Worm (Caenorhabditis elegans) whole organism, young adult: ENCODE measurements around the gene pfd-1.
A peak's percentile ranks its signal among the peaks of the same experiment; 100 is the strongest.

Experiments
- B0261.1 ChIP-seq: sonication (generic microtip); optimal IDR thresholded peaks from 2 replicates; lab custom pipeline; 2016; ENCODE audit warnings: mild to moderate bottlenecking, missing genetic modification characterization, moderate library complexity, missing compliant biosample characterization
- B0336.3 ChIP-seq: fragments of 200-800 bp; sonication (Bioruptor generic); IDR thresholded peaks from 2 replicates; pipeline ENCODE4 v1.3.6; 2022; ENCODE audit warnings: missing genetic modification characterization, missing compliant biosample characterization
- F33H1.4 ChIP-seq: fragments of 200-800 bp; sonication (Bioruptor generic); IDR thresholded peaks from 2 replicates; pipeline ENCODE4 v1.3.6; 2022; ENCODE audit warnings: missing genetic modification reagents, missing genetic modification characterization, missing compliant biosample characterization
- F49E8.2 ChIP-seq: sonication (generic microtip); optimal IDR thresholded peaks from 3 replicates; lab custom pipeline; 2017; ENCODE audit warnings: missing genetic modification characterization, mild to moderate bottlenecking, missing compliant biosample characterization, antibody characterized with exemption, moderate library complexity; ENCODE audit not compliant: insufficient read depth
- F57C9.4 ChIP-seq: sonication (generic microtip); optimal IDR thresholded peaks from 2 replicates; lab custom pipeline; 2017; ENCODE audit warnings: mild to moderate bottlenecking, missing genetic modification characterization, missing compliant biosample characterization
- Y67H2A.10 ChIP-seq: fragments of 200-800 bp; sonication (Bioruptor generic); conservative IDR thresholded peaks from 2 replicates; pipeline ENCODE4 v1.3.6; 2022; ENCODE audit warnings: missing genetic modification reagents, missing genetic modification characterization, missing compliant biosample characterization
- Y79H2A.3 ChIP-seq: fragments of 200-800 bp; sonication (Bioruptor generic); conservative IDR thresholded peaks from 2 replicates; pipeline ENCODE4 v1.3.6; 2022; ENCODE audit warnings: missing genetic modification reagents, missing genetic modification characterization, missing compliant biosample characterization
- Y95B8A.8 ChIP-seq: fragments of 200-800 bp; sonication (Bioruptor generic); IDR thresholded peaks from 2 replicates; pipeline ENCODE4 v1.3.6; 2022; ENCODE audit warnings: missing genetic modification reagents, missing genetic modification characterization, missing compliant biosample characterization
- ZK185.1 ChIP-seq: sonication (generic microtip); optimal IDR thresholded peaks from 2 replicates; lab custom pipeline; 2016; ENCODE audit warnings: mild to moderate bottlenecking, missing genetic modification characterization, missing compliant biosample characterization; ENCODE audit not compliant: poor library complexity, severe bottlenecking
- ama-1 ChIP-seq, 3 experiments: fragments of 150-350 bp in 1 of 3; sonication (generic microtip) in 2 of 3; optimal IDR thresholded peaks; 2 replicates each; lab custom pipeline; 2014 to 2018; ENCODE audit warnings: missing biosample characterization in 2 of 3, missing genetic modification characterization in 2 of 3, missing genetic modification reagents in 2 of 3
- athp-1 ChIP-seq: sonication (generic microtip); optimal IDR thresholded peaks from 2 replicates; lab custom pipeline; 2017; ENCODE audit warnings: mild to moderate bottlenecking, missing genetic modification characterization, missing compliant biosample characterization
- attf-5 ChIP-seq: fragments of 200-800 bp; sonication (Bioruptor generic); optimal IDR thresholded peaks from 2 replicates; lab custom pipeline; 2018; ENCODE audit warnings: mild to moderate bottlenecking, missing genetic modification characterization, missing compliant biosample characterization
- cebp-1 ChIP-seq, 2 experiments: fragments of 200-800 bp in 1 of 2; sonication (Bioruptor generic) in 1 of 2; sonication (generic microtip) in 1 of 2; IDR thresholded peaks in 1 of 2; optimal IDR thresholded peaks in 1 of 2; 2 replicates each; pipeline versions ENCODE4 v1.3.6 to Lab custom; 2017 to 2022; ENCODE audit warnings: missing compliant biosample characterization in 2 of 2, missing genetic modification characterization in 2 of 2, mild to moderate bottlenecking in 1 of 2, missing genetic modification reagents in 1 of 2, moderate library complexity in 1 of 2
- ceh-100 ChIP-seq: fragments of 200-800 bp; sonication (Bioruptor generic); IDR thresholded peaks from 2 replicates; pipeline ENCODE4 v1.3.6; 2022; ENCODE audit warnings: missing genetic modification reagents, missing genetic modification characterization, missing compliant biosample characterization
- die-1 ChIP-seq: sonication (generic microtip); optimal IDR thresholded peaks from 2 replicates; lab custom pipeline; 2016; ENCODE audit warnings: missing genotype, mild to moderate bottlenecking, missing genetic modification characterization, missing compliant biosample characterization
- dpl-1 ChIP-seq: fragments of 150-350 bp; optimal IDR thresholded peaks from 2 replicates; lab custom pipeline; 2014; ENCODE audit warnings: missing biosample characterization, missing genetic modification reagents, missing genetic modification characterization
- egrh-3 ChIP-seq: fragments of 200-800 bp; sonication (Bioruptor generic); IDR thresholded peaks from 2 replicates; pipeline ENCODE4 v1.3.6; 2022; ENCODE audit warnings: missing genetic modification reagents, missing genetic modification characterization, missing compliant biosample characterization
- ekl-4 ChIP-seq: fragments of 200-800 bp; sonication (Bioruptor generic); IDR thresholded peaks from 2 replicates; pipeline ENCODE4 v1.3.6; 2022; ENCODE audit warnings: missing genetic modification reagents, missing genetic modification characterization, missing compliant biosample characterization
- him-1 ChIP-seq: sonication (generic microtip); optimal IDR thresholded peaks from 2 replicates; lab custom pipeline; 2016; ENCODE audit warnings: missing genotype, missing genetic modification reagents, missing genetic modification characterization, missing compliant biosample characterization
- hlh-12 ChIP-seq: sonication (generic microtip); optimal IDR thresholded peaks from 2 replicates; lab custom pipeline; 2016; ENCODE audit warnings: missing genetic modification characterization, missing compliant biosample characterization
- hmg-20 ChIP-seq: fragments of 200-800 bp; sonication (Bioruptor generic); IDR thresholded peaks from 2 replicates; pipeline ENCODE4 v1.3.6; 2022; ENCODE audit warnings: missing genetic modification reagents, missing genetic modification characterization, missing compliant biosample characterization
- lag-1 ChIP-seq: fragments of 200-800 bp; sonication (Bioruptor generic); IDR thresholded peaks from 2 replicates; pipeline ENCODE4 v1.3.6; 2022; ENCODE audit warnings: missing genetic modification reagents, missing genetic modification characterization, missing compliant biosample characterization
- let-526 ChIP-seq: fragments of 200-800 bp; sonication (Bioruptor generic); IDR thresholded peaks from 2 replicates; pipeline ENCODE4 v1.3.6; 2022; ENCODE audit warnings: missing genetic modification reagents, missing genetic modification characterization, missing compliant biosample characterization
- let-607 ChIP-seq, 2 experiments: fragments of 200-800 bp in 1 of 2; sonication (Bioruptor generic) in 1 of 2; sonication (generic microtip) in 1 of 2; optimal IDR thresholded peaks; 2 replicates each; lab custom pipeline; 2016 to 2018; ENCODE audit warnings: mild to moderate bottlenecking in 2 of 2, missing compliant biosample characterization in 2 of 2, missing genetic modification characterization in 2 of 2, moderate library complexity in 2 of 2, missing genotype in 1 of 2
- lin-40 ChIP-seq: sonication (generic microtip); optimal IDR thresholded peaks from 2 replicates; lab custom pipeline; 2016; ENCODE audit warnings: missing genetic modification characterization, mild to moderate bottlenecking, missing compliant biosample characterization, missing genotype, missing genetic modification reagents
- lsl-1 ChIP-seq: fragments of 200-800 bp; sonication (Bioruptor generic); optimal IDR thresholded peaks from 2 replicates; lab custom pipeline; 2018; ENCODE audit warnings: mild to moderate bottlenecking, missing genetic modification characterization, moderate library complexity, missing compliant biosample characterization
- madf-10 ChIP-seq: sonication (generic microtip); optimal IDR thresholded peaks from 2 replicates; lab custom pipeline; 2016; ENCODE audit warnings: mild to moderate bottlenecking, missing genetic modification characterization, missing compliant biosample characterization
- madf-3 ChIP-seq: fragments of 200-800 bp; sonication (Bioruptor generic); IDR thresholded peaks from 2 replicates; pipeline ENCODE4 v1.3.6; 2022; ENCODE audit warnings: missing genetic modification reagents, missing genetic modification characterization, missing compliant biosample characterization
- madf-6 ChIP-seq: fragments of 200-800 bp; sonication (Bioruptor generic); IDR thresholded peaks from 2 replicates; pipeline ENCODE4 v1.3.6; 2022; ENCODE audit warnings: missing genetic modification reagents, missing genetic modification characterization, missing compliant biosample characterization
- madf-8 ChIP-seq: fragments of 200-800 bp; sonication (Bioruptor generic); conservative IDR thresholded peaks from 2 replicates; pipeline ENCODE4 v1.3.6; 2022; ENCODE audit warnings: missing genetic modification reagents, missing genetic modification characterization, missing compliant biosample characterization
- mcd-1 ChIP-seq: fragments of 200-800 bp; sonication (Bioruptor generic); IDR thresholded peaks from 2 replicates; pipeline ENCODE4 v1.3.6; 2022; ENCODE audit warnings: missing genetic modification reagents, missing genetic modification characterization, missing compliant biosample characterization
- nfya-2 ChIP-seq: fragments of 200-800 bp; sonication (Bioruptor generic); IDR thresholded peaks from 2 replicates; pipeline ENCODE4 v1.3.6; 2022; ENCODE audit warnings: missing genetic modification reagents, missing genetic modification characterization, missing compliant biosample characterization
- nfyb-1 ChIP-seq: fragments of 200-800 bp; sonication (Bioruptor generic); IDR thresholded peaks from 2 replicates; pipeline ENCODE4 v1.3.6; 2022; ENCODE audit warnings: missing genetic modification reagents, missing genetic modification characterization, missing compliant biosample characterization
- nhr-120 ChIP-seq: fragments of 200-800 bp; sonication (Bioruptor generic); IDR thresholded peaks from 2 replicates; pipeline ENCODE4 v1.3.6; 2022; ENCODE audit warnings: missing genetic modification characterization, missing compliant biosample characterization
- pbrm-1 ChIP-seq: fragments of 200-800 bp; sonication (Bioruptor generic); IDR thresholded peaks from 2 replicates; pipeline ENCODE4 v1.3.6; 2022; ENCODE audit warnings: missing genetic modification reagents, missing genetic modification characterization, missing compliant biosample characterization
- rpc-1 ChIP-seq, 2 experiments: fragments of 150-350 bp in 1 of 2; sonication (generic microtip) in 1 of 2; optimal IDR thresholded peaks; 2 replicates each; lab custom pipeline; 2014 to 2018; ENCODE audit warnings: missing biosample characterization in 1 of 2, missing genetic modification characterization in 1 of 2, missing genetic modification reagents in 1 of 2, missing genotype in 1 of 2
- snpc-1.1 ChIP-seq: sonication (generic microtip); optimal IDR thresholded peaks from 2 replicates; lab custom pipeline; 2017; ENCODE audit warnings: missing genetic modification characterization, mild to moderate bottlenecking, missing compliant biosample characterization, antibody characterized with exemption, moderate library complexity, missing genotype, missing genetic modification reagents; ENCODE audit not compliant: insufficient read depth
- snpc-4 ChIP-seq, 5 experiments: fragments of 150-350 bp in 1 of 5; sonication (generic microtip) in 4 of 5; optimal IDR thresholded peaks; 2 replicates each; lab custom pipeline; 2014 to 2018; ENCODE audit warnings: missing genetic modification characterization in 5 of 5, missing biosample characterization in 3 of 5, antibody characterized with exemption in 2 of 5, mild to moderate bottlenecking in 2 of 5, missing compliant biosample characterization in 2 of 5, missing genotype in 2 of 5, moderate library complexity in 2 of 5, missing genetic modification reagents in 1 of 5
- zfh-2 ChIP-seq: fragments of 200-800 bp; sonication (Bioruptor generic); conservative IDR thresholded peaks from 2 replicates; pipeline ENCODE4 v1.3.6; 2022; ENCODE audit warnings: missing genetic modification reagents, missing genetic modification characterization, missing compliant biosample characterization
- ztf-22 ChIP-seq: fragments of 200-800 bp; sonication (Bioruptor generic); optimal IDR thresholded peaks from 2 replicates; lab custom pipeline; 2018; ENCODE audit warnings: mild to moderate bottlenecking, missing genetic modification characterization, moderate library complexity, missing compliant biosample characterization
- ztf-28 ChIP-seq: fragments of 200-800 bp; sonication (Bioruptor generic); IDR thresholded peaks from 2 replicates; pipeline ENCODE4 v1.3.6; 2022; ENCODE audit warnings: missing genetic modification reagents, missing genetic modification characterization, missing compliant biosample characterization
- ztf-6 ChIP-seq: fragments of 200-800 bp; sonication (Bioruptor generic); IDR thresholded peaks from 2 replicates; pipeline ENCODE4 v1.3.6; 2022; ENCODE audit warnings: missing genetic modification reagents, missing genetic modification characterization, missing compliant biosample characterization

Gene pfd-1

ce11 chrIV:11112641-11113040 is 37.3 kb upstream of the pfd-1 start, which contains the start of gene clc-9:
clc-9 (plus strand) TSS chrIV:11112941.
- no peak for TF ChIP-seq let-607 (tag; optimal IDR thresholded peaks at IDR 0.05; lab: Kevin White, UChicago)
- no peak for TF ChIP-seq him-1 (tag; lab: Kevin White, UChicago)
- no peak for TF ChIP-seq egrh-3
- TF ChIP-seq ztf-22 (GFP tag; lab: Kevin White, UChicago): no peak

ce11 chrIV:11118837-11119491 is 30.9 kb upstream of the pfd-1 start, which contains the start of the genes imp-2 and enpl-1:
imp-2 (minus strand) TSS chrIV:11118887.
enpl-1 (plus strand) TSS chrIV:11119298.
- TF ChIP-seq madf-3 (GFP tag; lab: Robert Waterston, UW) (peak; percentile 72; the same call in 1 of the 2 replicates), rpc-1 (optimal IDR thresholded peaks at IDR 0.05; lab: Kevin White, UChicago) (no peak), rpc-1 (tag; optimal IDR thresholded peaks at IDR 0.05; lab: Kevin White, UChicago) (peak; percentile 5), cebp-1 (GFP tag; IDR thresholded peaks at IDR 0.05; lab: Robert Waterston, UW) (0 out of 2 replicates have a peak, but pooled peaks have one; percentile 12), cebp-1 (tag; optimal IDR thresholded peaks at IDR 0.05; lab: Kevin White, UChicago) (peak; percentile 82), him-1 (tag; lab: Kevin White, UChicago) (no peak), ZK185.1 (tag; lab: Kevin White, UChicago) (peak; percentile 57), snpc-1.1 (tag; lab: Kevin White, UChicago) (no peak), dpl-1 (peak; percentile 48), pbrm-1 (GFP tag; lab: Robert Waterston, UW) (peak; percentile 84), Y67H2A.10 (GFP tag; lab: Robert Waterston, UW) (0 out of 2 replicates have a peak, but pooled peaks have one; percentile 48), nhr-120 (GFP tag; lab: Robert Waterston, UW) (no peak), die-1 (tag; lab: Kevin White, UChicago) (peak; percentile 12), hmg-20 (GFP tag; lab: Robert Waterston, UW) (no peak), lsl-1 (GFP tag; lab: Kevin White, UChicago) (peak; percentile 67), snpc-4 (GFP tag; optimal IDR thresholded peaks at IDR 0.05; lab: Kevin White, UChicago) (no peak), snpc-4 (tag; optimal IDR thresholded peaks at IDR 0.05; lab: Kevin White, UChicago) (peak in 3 of 4 experiments; percentile 68 to 78 (median 71)), lag-1 (no peak), madf-6 (GFP tag; lab: Robert Waterston, UW) (peak; percentile 60; the same call in 1 of the 2 replicates), ama-1 (optimal IDR thresholded peaks at IDR 0.05; lab: Kevin White, UChicago) (no peak), ama-1 (GFP tag; optimal IDR thresholded peaks at IDR 0.05; lab: Kevin White, UChicago) (peak in 1 of 2 experiments; percentile 41), Y79H2A.3 (GFP tag; lab: Robert Waterston, UW) (no peak), egrh-3 (peak; percentile 69), ztf-6 (GFP tag; lab: Robert Waterston, UW) (no peak), F49E8.2 (tag; lab: Kevin White, UChicago) (peak; percentile 34), B0336.3 (GFP tag; lab: Robert Waterston, UW) (peak; percentile 83), lin-40 (tag; lab: Kevin White, UChicago) (peak; percentile 85), attf-5 (GFP tag; lab: Kevin White, UChicago) (peak; percentile 88), F57C9.4 (tag; lab: Kevin White, UChicago) (no peak), zfh-2 (GFP tag; lab: Robert Waterston, UW) (peak; percentile 97), nfya-2 (GFP tag; lab: Robert Waterston, UW) (no peak), madf-10 (tag; lab: Kevin White, UChicago) (peak; percentile 77), nfyb-1 (GFP tag; lab: Robert Waterston, UW) (peak; percentile 100), F33H1.4 (GFP tag; lab: Robert Waterston, UW) (peak; percentile 63), mcd-1 (GFP tag; lab: Robert Waterston, UW) (peak; percentile 82), hlh-12 (no peak), ceh-100 (GFP tag; lab: Robert Waterston, UW) (peak; percentile 77), ztf-28 (GFP tag; lab: Robert Waterston, UW) (no peak), ekl-4 (GFP tag; lab: Robert Waterston, UW) (peak; percentile 91), B0261.1 (tag; lab: Kevin White, UChicago) (no peak), athp-1 (peak; percentile 22), madf-8 (no peak; the same call in 1 of the 2 replicates), let-526 (GFP tag; lab: Robert Waterston, UW) (peak; percentile 40; the same call in 1 of the 2 replicates), Y95B8A.8 (GFP tag; lab: Robert Waterston, UW) (0 out of 2 replicates have a peak, but pooled peaks have one; percentile 20)
